Worm (Caenorhabditis elegans) whole organism, L2 larva: ENCODE measurements around the gene spp-28.

Experiments used
- C34F6.9 ChIP-seq: fragments of 150-350 bp; optimal IDR thresholded peaks from 2 replicates; lab custom pipeline; 2014; ENCODE audit warnings: missing biosample characterization, missing genetic modification characterization
- R02D3.7 ChIP-seq: fragments of 150-350 bp; optimal IDR thresholded peaks from 2 replicates; lab custom pipeline; 2014; ENCODE audit warnings: missing biosample characterization, missing genetic modification characterization
- Y55F3AM.14 ChIP-seq: fragments of 200-800 bp; sonication (Bioruptor generic); optimal IDR thresholded peaks from 2 replicates; lab custom pipeline; 2018; ENCODE audit warnings: mild to moderate bottlenecking, missing genetic modification characterization, missing compliant biosample characterization
- ZK546.5 ChIP-seq: sonication (generic microtip); optimal IDR thresholded peaks from 2 replicates; lab custom pipeline; 2017; ENCODE audit warnings: missing biosample characterization, missing genetic modification characterization
- alr-1 ChIP-seq: fragments of 150-350 bp; optimal IDR thresholded peaks from 2 replicates; lab custom pipeline; 2014; ENCODE audit warnings: missing biosample characterization, missing genetic modification characterization
- aly-2 ChIP-seq: fragments of 150-350 bp; optimal IDR thresholded peaks from 2 replicates; lab custom pipeline; 2014; ENCODE audit warnings: missing biosample characterization, missing genetic modification characterization
- blmp-1 ChIP-seq: sonication (generic microtip); optimal IDR thresholded peaks from 2 replicates; lab custom pipeline; 2017; ENCODE audit warnings: missing genetic modification characterization, mild to moderate bottlenecking, missing compliant biosample characterization, antibody characterized with exemption, moderate library complexity; ENCODE audit not compliant: insufficient read depth
- ceh-16 ChIP-seq: fragments of 150-350 bp; optimal IDR thresholded peaks from 2 replicates; lab custom pipeline; 2014; ENCODE audit warnings: missing biosample characterization, missing genetic modification characterization
- dmd-4 ChIP-seq: sonication (generic microtip); optimal IDR thresholded peaks from 2 replicates; lab custom pipeline; 2017; ENCODE audit warnings: missing biosample characterization, missing genetic modification characterization
- egl-27 ChIP-seq: sonication (generic microtip); optimal IDR thresholded peaks from 3 replicates; lab custom pipeline; 2017; ENCODE audit warnings: missing biosample characterization, missing genetic modification reagents, missing genetic modification characterization
- elt-3 ChIP-seq: sonication (generic microtip); optimal IDR thresholded peaks from 2 replicates; lab custom pipeline; 2017; ENCODE audit warnings: missing biosample characterization, missing genetic modification characterization
- fos-1 ChIP-seq: fragments of 150-350 bp; optimal IDR thresholded peaks from 2 replicates; lab custom pipeline; 2014; ENCODE audit warnings: missing biosample characterization, missing genetic modification characterization
- lin-13 ChIP-seq: fragments of 150-350 bp; optimal IDR thresholded peaks from 2 replicates; lab custom pipeline; 2014; ENCODE audit warnings: missing biosample characterization, missing genetic modification reagents, missing genetic modification characterization
- lin-39 ChIP-seq: fragments of 150-350 bp; optimal IDR thresholded peaks from 2 replicates; lab custom pipeline; 2014; ENCODE audit warnings: missing biosample characterization, missing genetic modification reagents, missing genetic modification characterization
- lsy-2 ChIP-seq, 2 experiments: fragments of 150-350 bp in 1 of 2; sonication (generic microtip) in 1 of 2; optimal IDR thresholded peaks; 2 replicates each; lab custom pipeline; 2014 to 2017; ENCODE audit warnings: missing biosample characterization in 2 of 2, missing genetic modification characterization in 2 of 2
- mdl-1 ChIP-seq, 2 experiments: fragments of 150-350 bp in 1 of 2; sonication (generic microtip) in 1 of 2; optimal IDR thresholded peaks; 2 replicates each; lab custom pipeline; 2017; ENCODE audit warnings: missing biosample characterization in 2 of 2, missing genetic modification characterization in 2 of 2
- nhr-10 ChIP-seq: sonication (generic microtip); optimal IDR thresholded peaks from 2 replicates; lab custom pipeline; 2017; ENCODE audit warnings: missing biosample characterization, missing genetic modification characterization
- nhr-11 ChIP-seq: fragments of 150-350 bp; optimal IDR thresholded peaks from 2 replicates; lab custom pipeline; 2014; ENCODE audit warnings: missing biosample characterization, missing genetic modification characterization
- nhr-12 ChIP-seq: fragments of 150-350 bp; optimal IDR thresholded peaks from 2 replicates; lab custom pipeline; 2014; ENCODE audit warnings: missing biosample characterization, missing genetic modification characterization
- nhr-129 ChIP-seq: fragments of 150-350 bp; optimal IDR thresholded peaks from 2 replicates; lab custom pipeline; 2014; ENCODE audit warnings: missing biosample characterization, missing genetic modification characterization
- nhr-6 ChIP-seq: fragments of 150-350 bp; optimal IDR thresholded peaks from 2 replicates; lab custom pipeline; 2014; ENCODE audit warnings: missing biosample characterization, missing genetic modification characterization
- sem-4 ChIP-seq: fragments of 150-350 bp; optimal IDR thresholded peaks from 2 replicates; lab custom pipeline; 2014; ENCODE audit warnings: missing biosample characterization, missing genetic modification reagents, missing genetic modification characterization
- skn-1 ChIP-seq: sonication (generic microtip); optimal IDR thresholded peaks from 2 replicates; lab custom pipeline; 2017; ENCODE audit warnings: missing biosample characterization, missing genetic modification characterization
- sma-3 ChIP-seq: sonication (generic microtip); optimal IDR thresholded peaks from 2 replicates; lab custom pipeline; 2016; ENCODE audit warnings: missing genetic modification reagents, missing genetic modification characterization, missing compliant biosample characterization
- sma-9 ChIP-seq, 2 experiments: fragments of 150-350 bp in 1 of 2; sonication (generic microtip) in 1 of 2; optimal IDR thresholded peaks; 2 replicates each; lab custom pipeline; 2014 to 2016; ENCODE audit warnings: missing genetic modification characterization in 2 of 2, mild to moderate bottlenecking in 1 of 2, missing biosample characterization in 1 of 2, missing compliant biosample characterization in 1 of 2, missing genetic modification reagents in 1 of 2, moderate library complexity in 1 of 2
- zag-1 ChIP-seq: fragments of 150-350 bp; optimal IDR thresholded peaks from 2 replicates; lab custom pipeline; 2014; ENCODE audit warnings: missing biosample characterization, missing genetic modification characterization
- ztf-1 ChIP-seq: fragments of 200-800 bp; sonication (Bioruptor generic); conservative IDR thresholded peaks from 2 replicates; pipeline ENCODE4 v1.3.6; 2022; ENCODE audit warnings: missing genetic modification characterization, missing compliant biosample characterization
- ztf-11 ChIP-seq: sonication (generic microtip); optimal IDR thresholded peaks from 2 replicates; lab custom pipeline; 2017; ENCODE audit warnings: missing biosample characterization, missing genetic modification characterization

The spp-28 gene

DNA sequence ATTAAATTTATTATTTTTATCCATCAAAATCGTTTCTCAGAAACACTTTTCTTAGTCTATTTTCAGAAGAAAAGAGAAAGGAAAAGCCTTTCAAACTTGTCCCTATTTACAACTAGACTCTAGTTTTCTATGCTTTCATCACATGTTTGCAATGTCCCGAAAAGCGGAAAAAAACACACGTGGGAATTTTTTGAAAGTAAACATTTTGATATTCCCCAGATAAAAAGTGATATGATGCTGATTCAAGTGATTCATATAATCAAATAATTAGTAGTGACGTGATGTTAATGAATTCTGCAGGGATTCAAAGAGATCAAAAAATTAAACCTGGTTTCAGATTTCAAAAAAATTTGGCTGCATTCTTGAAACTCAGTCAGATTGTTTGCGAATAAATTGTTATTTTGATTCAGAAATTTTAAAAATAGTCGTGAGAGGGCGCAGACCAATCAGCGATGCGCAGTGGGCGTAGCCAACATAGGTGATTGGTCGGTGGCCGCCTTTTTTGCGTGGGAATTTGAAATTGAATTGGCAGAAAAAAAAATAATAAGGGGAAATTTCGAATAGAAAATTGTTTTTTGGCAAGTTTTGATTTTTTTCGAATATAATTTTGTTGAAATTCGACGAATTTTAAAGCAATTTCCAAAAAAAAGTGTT lies 44.6 kb upstream of the spp-28 start:
- TF ChIP-seq lsy-2 (tag; optimal IDR thresholded peaks at IDR 0.05; lab: Kevin White, UChicago): no peak
- no peak for TF ChIP-seq sem-4 (tag; lab: Kevin White, UChicago)
- no peak for TF ChIP-seq zag-1 (tag; lab: Kevin White, UChicago)
- TF ChIP-seq lin-13 (GFP tag; lab: Kevin White, UChicago): no peak
- no peak for TF ChIP-seq alr-1 (tag; lab: Kevin White, UChicago)
- TF ChIP-seq skn-1: no peak
- no peak for TF ChIP-seq sma-9 (GFP tag; optimal IDR thresholded peaks at IDR 0.05; lab: Kevin White, UChicago)
- no peak for TF ChIP-seq sma-9 (tag; optimal IDR thresholded peaks at IDR 0.05; lab: Kevin White, UChicago)
- TF ChIP-seq blmp-1: no peak
- TF ChIP-seq sma-3 (GFP tag; lab: Kevin White, UChicago): no peak
- TF ChIP-seq ztf-1 (GFP tag; lab: Robert Waterston, UW): no peak
- TF ChIP-seq elt-3 (tag; lab: Kevin White, UChicago): no peak
- no peak for TF ChIP-seq dmd-4
- no peak for TF ChIP-seq nhr-12 (tag; lab: Kevin White, UChicago)
- no peak for TF ChIP-seq Y55F3AM.14 (GFP tag; lab: Kevin White, UChicago)

- TF ChIP-seq elt-3 (tag; lab: Kevin White, UChicago): no peak
Measured at ce11 chrIII:4232811-4233269, 42.7 kb upstream of the spp-28 start, which contains the start of gene nhr-20. Gene nhr-20 (minus strand): TSS chrIII:4233219.

- TF ChIP-seq nhr-129 (no peak), R02D3.7 (no peak)
- TF ChIP-seq, all 48 proteins: peak for 0
Measured at ce11 chrIII:4231372-4231771, 41.2 kb upstream of the spp-28 start.

DNA sequence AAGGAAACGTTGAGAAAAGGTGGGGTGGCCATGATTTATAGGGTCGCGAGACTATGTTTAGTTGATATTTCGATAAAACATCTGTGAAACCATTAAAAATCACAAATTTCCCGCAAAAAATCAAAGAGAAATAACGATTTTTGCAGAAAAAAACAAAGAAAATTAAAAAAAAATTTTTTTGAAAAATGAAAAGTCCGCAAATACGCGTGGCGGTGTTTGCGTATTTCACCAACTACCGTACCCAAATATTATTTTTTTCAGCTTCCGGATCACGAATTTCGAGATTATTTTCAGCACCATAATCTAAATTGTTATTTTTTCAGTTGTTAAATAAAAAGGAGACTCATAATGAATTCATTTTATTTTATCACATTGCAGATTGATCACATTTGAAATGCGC lies 40.0 kb upstream of the spp-28 start:
- no peak for TF ChIP-seq mdl-1 (tag; optimal IDR thresholded peaks at IDR 0.05; lab: Kevin White, UChicago)
- no peak for TF ChIP-seq Y55F3AM.14 (GFP tag; lab: Kevin White, UChicago)
- no peak for TF ChIP-seq sem-4 (tag; lab: Kevin White, UChicago)
- TF ChIP-seq nhr-6: no peak
- TF ChIP-seq egl-27 (tag; lab: Kevin White, UChicago): no peak

ce11 chrIII:4228841-4229240 lies 38.7 kb upstream of the spp-28 start, which contains the start of gene F43C1.5:
Gene F43C1.5 (plus strand): TSS chrIII:4229141.
- no peak for TF ChIP-seq ceh-16
- no peak for TF ChIP-seq ztf-11 (tag; lab: Kevin White, UChicago)

DNA sequence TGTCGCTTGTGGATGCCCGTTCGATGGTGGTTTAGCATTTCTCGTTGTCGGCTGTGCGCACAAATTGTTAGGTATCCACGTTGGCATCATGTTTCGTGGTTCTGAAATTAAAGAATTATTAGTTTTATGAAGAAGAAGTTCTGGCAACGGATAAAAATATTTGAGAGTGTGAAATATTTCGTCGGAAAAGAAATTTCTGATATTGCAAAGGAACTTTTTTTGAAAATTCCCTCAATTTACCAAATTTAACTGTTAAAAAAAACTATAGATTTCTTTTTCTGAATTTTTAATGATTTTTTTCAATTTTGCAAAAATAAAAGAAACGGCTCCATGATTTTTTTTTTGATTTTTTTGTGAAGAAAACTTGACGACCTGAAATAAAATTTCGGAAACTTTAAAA lies 37.9 kb upstream of the spp-28 start, which contains the start of gene mpk-1:
TSS of gene mpk-1 (minus strand) at position 101 of the 400 bp plus-strand sequence.
- no peak for TF ChIP-seq ZK546.5 (tag; lab: Kevin White, UChicago)
- no peak for TF ChIP-seq alr-1 (tag; lab: Kevin White, UChicago)
- TF ChIP-seq nhr-12 (tag; lab: Kevin White, UChicago): no peak
- TF ChIP-seq R02D3.7: no peak
- no peak for TF ChIP-seq nhr-11 (tag; lab: Kevin White, UChicago)

- TF ChIP-seq lin-39 (tag; lab: Kevin White, UChicago) (no peak), ztf-1 (GFP tag; lab: Robert Waterston, UW) (no peak), C34F6.9 (no peak), aly-2 (no peak), fos-1 (peak; percentile 80), nhr-10 (tag; lab: Kevin White, UChicago) (no peak)
Measured at ce11 chrIII:4227363-4227762, 37.2 kb upstream of the spp-28 start.
